Worm (Caenorhabditis elegans): ENCODE measurements around the gene aexr-3.

DNA sequence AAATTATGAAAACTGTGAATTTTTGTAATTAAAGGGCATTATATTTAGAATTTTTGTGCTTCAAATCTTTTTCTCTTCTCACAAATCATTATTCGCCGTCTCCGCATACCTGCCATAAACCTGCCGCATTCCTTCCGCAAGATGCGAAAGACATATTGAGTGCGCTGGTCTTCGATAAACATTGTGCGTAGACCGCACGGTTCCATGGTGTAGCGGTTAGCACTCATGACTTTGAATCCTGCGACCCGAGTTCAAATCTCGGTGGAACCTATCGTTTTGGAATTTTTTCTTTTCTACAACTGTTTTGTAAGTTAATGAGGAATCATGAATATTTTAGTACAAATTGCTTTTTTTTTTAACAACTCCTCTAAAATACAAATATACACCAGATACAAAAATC lies 35.5 kb downstream of the aexr-3 start:
- TF ChIP-seq ztf-11 (tag; optimal IDR thresholded peaks at IDR 0.05) (no peak), zag-1 (tag; optimal IDR thresholded peaks at IDR 0.05) (no peak), alr-1 (tag; optimal IDR thresholded peaks at IDR 0.05) (no peak), unc-62 (GFP tag; optimal IDR thresholded peaks at IDR 0.05) (no peak), nhr-77 (tag; optimal IDR thresholded peaks at IDR 0.05) (no peak)
